Fruit fly (Drosophila melanogaster) whole organism, embryonic: ENCODE data around the gene krz.

Experiments used
- Awh ChIP-seq: fragments of 200-800 bp; sonication (Bioruptor generic); IDR thresholded peaks from 2 replicates; pipeline ENCODE4, ENCODE4 v1.3.6; 2022; ENCODE audit warnings: missing biosample characterization, missing genetic modification characterization
- Blimp-1 ChIP-seq: fragments of 200-800 bp; sonication (Bioruptor generic); optimal IDR thresholded peaks from 3 replicates; lab custom pipeline; 2018; ENCODE audit warnings: missing biosample characterization, missing genetic modification characterization, mild to moderate bottlenecking, moderate library complexity, missing genetic modification reagents
- CG1024 ChIP-seq: fragments of 200-800 bp; sonication (Bioruptor generic); IDR thresholded peaks from 2 replicates; pipeline ENCODE4 v1.3.6; 2022; ENCODE audit warnings: missing biosample characterization, missing genetic modification characterization
- CG10979 ChIP-seq: fragments of 200-800 bp; sonication (Bioruptor generic); optimal IDR thresholded peaks from 2 replicates; lab custom pipeline; 2018; ENCODE audit warnings: missing biosample characterization, mild to moderate bottlenecking, missing genetic modification characterization, moderate library complexity
- CG11085 ChIP-seq: fragments of 200-800 bp; sonication (Bioruptor generic); IDR thresholded peaks from 2 replicates; pipeline ENCODE4 v1.3.6; 2022; ENCODE audit warnings: missing biosample characterization, missing genetic modification characterization
- CG11456 ChIP-seq: fragments of 200-800 bp; sonication (Bioruptor generic); IDR thresholded peaks from 3 replicates; pipeline ENCODE4 v1.3.6; 2022; ENCODE audit warnings: missing biosample characterization, missing genetic modification characterization
- CG12744 ChIP-seq: fragments of 200-800 bp; sonication (Bioruptor generic); optimal IDR thresholded peaks from 2 replicates; lab custom pipeline; 2016; ENCODE audit warnings: missing biosample characterization, missing genetic modification characterization
- CG16779 ChIP-seq: fragments of 200-800 bp; sonication (Bioruptor generic); IDR thresholded peaks from 2 replicates; pipeline ENCODE4 v1.3.6; 2022; ENCODE audit warnings: missing biosample characterization, missing genetic modification characterization
- CG17568 ChIP-seq: fragments of 200-800 bp; sonication (Bioruptor generic); optimal IDR thresholded peaks from 2 replicates; lab custom pipeline; 2018; ENCODE audit warnings: missing biosample characterization, mild to moderate bottlenecking, missing genetic modification characterization, moderate library complexity
- CG1792 ChIP-seq: fragments of 200-800 bp; sonication (Bioruptor generic); optimal IDR thresholded peaks from 2 replicates; lab custom pipeline; 2016; ENCODE audit warnings: missing biosample characterization, missing genetic modification characterization
- CG18599 ChIP-seq: fragments of 200-800 bp; sonication (Bioruptor generic); optimal IDR thresholded peaks from 3 replicates; lab custom pipeline; 2017; ENCODE audit warnings: missing biosample characterization, missing genetic modification characterization, mild to moderate bottlenecking, moderate library complexity, missing genetic modification reagents
- CG18764 ChIP-seq: fragments of 200-800 bp; sonication (Bioruptor generic); optimal IDR thresholded peaks from 3 replicates; lab custom pipeline; 2016; ENCODE audit warnings: missing biosample characterization, missing genetic modification characterization
- CG2120 ChIP-seq: fragments of 200-800 bp; sonication (Bioruptor generic); optimal IDR thresholded peaks from 3 replicates; lab custom pipeline; 2016; ENCODE audit warnings: missing biosample characterization, missing genetic modification characterization
- CG30403 ChIP-seq: fragments of 200-800 bp; sonication (Bioruptor generic); optimal IDR thresholded peaks from 3 replicates; lab custom pipeline; 2016; ENCODE audit warnings: missing biosample characterization, missing genetic modification characterization
- CG32767 ChIP-seq: fragments of 200-800 bp; sonication (Bioruptor generic); IDR thresholded peaks from 2 replicates; pipeline ENCODE4 v1.3.6; 2022; ENCODE audit warnings: missing biosample characterization, missing genetic modification characterization
- CG42726 ChIP-seq: fragments of 200-800 bp; sonication (Bioruptor generic); IDR thresholded peaks from 2 replicates; pipeline ENCODE4 v1.3.6; 2022; ENCODE audit warnings: missing biosample characterization, missing genetic modification characterization; ENCODE audit not compliant: partially characterized antibody
- CG8281 ChIP-seq: fragments of 200-800 bp; sonication (Bioruptor generic); optimal IDR thresholded peaks from 2 replicates; lab custom pipeline; 2018; ENCODE audit warnings: missing biosample characterization, mild to moderate bottlenecking, missing genetic modification characterization, moderate library complexity
- CG8290 ChIP-seq, 3 experiments: fragments of 200-800 bp; sonication (Bioruptor generic); optimal IDR thresholded peaks; 2 replicates each; lab custom pipeline; 2016 to 2019; ENCODE audit warnings: missing biosample characterization in 3 of 3, missing genetic modification characterization in 3 of 3, mild to moderate bottlenecking in 2 of 3, moderate library complexity in 1 of 3
- CG8924 ChIP-seq: fragments of 200-800 bp; optimal IDR thresholded peaks from 3 replicates; lab custom pipeline; 2019; ENCODE audit warnings: missing biosample characterization, mild to moderate bottlenecking, missing genetic modification characterization, moderate library complexity
- CG9817 ChIP-seq: fragments of 200-800 bp; sonication (Bioruptor generic); optimal IDR thresholded peaks from 2 replicates; lab custom pipeline; 2018; ENCODE audit warnings: missing biosample characterization, mild to moderate bottlenecking, missing genetic modification characterization, moderate library complexity
- Dll ChIP-seq: fragments of 200-800 bp; sonication (Bioruptor generic); IDR thresholded peaks from 4 replicates; pipeline ENCODE4 v1.3.6; 2022; ENCODE audit warnings: missing biosample characterization, missing genetic modification characterization; ENCODE audit not compliant: partially characterized antibody
- Fer1 ChIP-seq: fragments of 200-800 bp; sonication (Bioruptor generic); optimal IDR thresholded peaks from 2 replicates; lab custom pipeline; 2017; ENCODE audit warnings: missing biosample characterization, mild to moderate bottlenecking, missing genetic modification characterization
- Med ChIP-seq: fragments of 200-800 bp; sonication (Bioruptor generic); peaks from one replicate; lab custom pipeline; 2016; ENCODE audit warnings: missing biosample characterization, missing genetic modification characterization, mild to moderate bottlenecking, inconsistent platforms, moderate library complexity
- Mrtf ChIP-seq: fragments of 200-800 bp; sonication (Bioruptor generic); IDR thresholded peaks from 3 replicates; pipeline ENCODE4 v1.3.6; 2022; ENCODE audit warnings: missing biosample characterization, missing genetic modification characterization
- NfI ChIP-seq: fragments of 200-800 bp; sonication (Bioruptor generic); optimal IDR thresholded peaks from 3 replicates; lab custom pipeline; 2018; ENCODE audit warnings: missing biosample characterization, mild to moderate bottlenecking, missing genetic modification characterization, moderate library complexity
- Spps ChIP-seq: fragments of 200-800 bp; sonication (Bioruptor generic); optimal IDR thresholded peaks from 2 replicates; lab custom pipeline; 2018; ENCODE audit warnings: missing biosample characterization, mild to moderate bottlenecking, missing genetic modification characterization
- Trl ChIP-seq, 3 experiments: fragments of >200 bp in 2 of 3; fragments of 200-800 bp in 1 of 3; sonication (Bioruptor generic) in 1 of 3; optimal IDR thresholded peaks; 2 replicates in 1 of 3; 3 replicates in 2 of 3; lab custom pipeline; 2016 to 2017; ENCODE audit warnings: missing biosample characterization in 1 of 3, missing genetic modification characterization in 1 of 3
- Vsx1 ChIP-seq: fragments of 200-800 bp; sonication (Bioruptor generic); optimal IDR thresholded peaks from 2 replicates; lab custom pipeline; 2017; ENCODE audit warnings: missing biosample characterization, mild to moderate bottlenecking, missing genetic modification characterization, missing genetic modification reagents
- Xrp1 ChIP-seq: fragments of 200-800 bp; sonication (Bioruptor generic); IDR thresholded peaks from 2 replicates; pipeline ENCODE4 v1.3.6; 2022; ENCODE audit warnings: missing biosample characterization, missing genetic modification characterization
- aop ChIP-seq: fragments of 200-800 bp; sonication (Bioruptor generic); IDR thresholded peaks from 2 replicates; pipeline ENCODE4 v1.3.6; 2022; ENCODE audit warnings: missing biosample characterization, missing genetic modification characterization
- ash1 ChIP-seq: fragments of 200-800 bp; sonication (Bioruptor generic); optimal IDR thresholded peaks from 2 replicates; lab custom pipeline; 2018; ENCODE audit warnings: missing biosample characterization, mild to moderate bottlenecking, missing genetic modification characterization
- bigmax ChIP-seq: fragments of 200-800 bp; sonication (Bioruptor generic); optimal IDR thresholded peaks from 2 replicates; lab custom pipeline; 2018; ENCODE audit warnings: missing biosample characterization, mild to moderate bottlenecking, missing genetic modification characterization
- dmrt99B ChIP-seq: fragments of 200-800 bp; sonication (Bioruptor generic); optimal IDR thresholded peaks from 2 replicates; lab custom pipeline; 2018; ENCODE audit warnings: missing biosample characterization, mild to moderate bottlenecking, missing genetic modification characterization, moderate library complexity
- ems ChIP-seq: fragments of 200-800 bp; sonication (Bioruptor generic); optimal IDR thresholded peaks from 3 replicates; lab custom pipeline; 2016; ENCODE audit warnings: missing biosample characterization, missing genetic modification characterization
- eve ChIP-seq, 2 experiments: fragments of >200 bp; optimal IDR thresholded peaks; 2 replicates each; lab custom pipeline; 2017; ENCODE audit warnings: missing biosample characterization in 2 of 2, missing genetic modification characterization in 2 of 2
- ewg ChIP-seq: fragments of 200-800 bp; sonication (Bioruptor generic); optimal IDR thresholded peaks from 3 replicates; lab custom pipeline; 2017; ENCODE audit warnings: mild to moderate bottlenecking, missing biosample characterization, missing genetic modification reagents, missing genetic modification characterization
- fd64A ChIP-seq: fragments of 200-800 bp; sonication (Bioruptor generic); optimal IDR thresholded peaks from 3 replicates; lab custom pipeline; 2018; ENCODE audit warnings: missing biosample characterization, mild to moderate bottlenecking, missing genetic modification characterization
- gcm ChIP-seq: fragments of 200-800 bp; sonication (Bioruptor generic); optimal IDR thresholded peaks from 2 replicates; lab custom pipeline; 2019; ENCODE audit warnings: missing biosample characterization, mild to moderate bottlenecking, missing genetic modification characterization, moderate library complexity
- gsb ChIP-seq: fragments of 200-800 bp; sonication (Bioruptor generic); IDR thresholded peaks from 2 replicates; pipeline ENCODE4 v1.3.6; 2022; ENCODE audit warnings: missing biosample characterization, missing genetic modification characterization
- lilli ChIP-seq: fragments of 200-800 bp; sonication (Bioruptor generic); optimal IDR thresholded peaks from 3 replicates; lab custom pipeline; 2016; ENCODE audit warnings: missing biosample characterization, missing genetic modification characterization
- nerfin-1 ChIP-seq: fragments of 200-800 bp; sonication (Bioruptor generic); optimal IDR thresholded peaks from 3 replicates; lab custom pipeline; 2019; ENCODE audit warnings: missing biosample characterization, mild to moderate bottlenecking, missing genetic modification characterization, moderate library complexity
- org-1 ChIP-seq: fragments of 200-800 bp; sonication (Bioruptor generic); optimal IDR thresholded peaks from 2 replicates; lab custom pipeline; 2017; ENCODE audit warnings: missing biosample characterization, missing genetic modification characterization
- pzg ChIP-seq: fragments of 200-800 bp; sonication (Bioruptor generic); optimal IDR thresholded peaks from 3 replicates; lab custom pipeline; 2018; ENCODE audit warnings: missing biosample characterization, mild to moderate bottlenecking, missing genetic modification characterization, moderate library complexity
- rib ChIP-seq: fragments of 200-800 bp; sonication (Bioruptor generic); IDR thresholded peaks from 2 replicates; pipeline ENCODE4 v1.3.6; 2022; ENCODE audit warnings: missing biosample characterization, missing genetic modification characterization
- seq ChIP-seq: fragments of 200-800 bp; sonication (Bioruptor generic); IDR thresholded peaks from 2 replicates; pipeline ENCODE4 v1.3.6; 2022; ENCODE audit warnings: missing biosample characterization, missing genetic modification characterization
- sima ChIP-seq: fragments of 200-800 bp; sonication (Bioruptor generic); optimal IDR thresholded peaks from 2 replicates; lab custom pipeline; 2016; ENCODE audit warnings: missing biosample characterization, missing genetic modification characterization
- ssp ChIP-seq: fragments of 200-800 bp; sonication (Bioruptor generic); IDR thresholded peaks from 2 replicates; pipeline ENCODE4 v1.3.6; 2022; ENCODE audit warnings: missing biosample characterization, missing genetic modification characterization
- twi ChIP-seq: fragments of 200-800 bp; optimal IDR thresholded peaks from 2 replicates; lab custom pipeline; 2019; ENCODE audit warnings: missing biosample characterization, mild to moderate bottlenecking, missing genetic modification characterization, moderate library complexity
- wor ChIP-seq: fragments of 200-800 bp; sonication (Bioruptor generic); IDR thresholded peaks from 2 replicates; pipeline ENCODE4 v1.3.6; 2022; ENCODE audit warnings: missing biosample characterization, missing genetic modification characterization
- zen ChIP-seq: fragments of 200-800 bp; sonication (Bioruptor generic); optimal IDR thresholded peaks from 3 replicates; lab custom pipeline; 2018; ENCODE audit warnings: missing biosample characterization, mild to moderate bottlenecking, missing genetic modification characterization, moderate library complexity

The krz gene

dm6 chr3R:32068110-32068685, 16.4 kb upstream of the krz start, which contains the start of gene Map205 (continued):
- TF ChIP-seq Mrtf (GFP tag; lab: Robert Waterston, UW) (no peak), Awh (GFP tag; lab: Robert Waterston, UW) (no peak), Xrp1 (GFP tag; lab: Robert Waterston, UW) (no peak), Vsx1 (GFP tag; lab: Kevin White, UChicago) (no peak), CG9817 (tag; lab: Kevin White, UChicago) (no peak), CG1792 (no peak), CG8281 (no peak), nerfin-1 (peak; percentile 53), CG2120 (GFP tag; lab: Kevin White, UChicago) (no peak), twi (tag; lab: Kevin White, UChicago) (no peak), CG16779 (no peak), rib (no peak), CG18599 (no peak), zen (tag; lab: Kevin White, UChicago) (peak; percentile 29), NfI (GFP tag; lab: Kevin White, UChicago) (no peak), gsb (GFP tag; lab: Robert Waterston, UW) (no peak), aop (GFP tag; lab: Robert Waterston, UW) (no peak), CG17568 (peak; percentile 79), ash1 (GFP tag; lab: Kevin White, UChicago) (no peak), CG32767 (GFP tag; lab: Robert Waterston, UW) (no peak), CG18764 (GFP tag; lab: Kevin White, UChicago) (no peak), ewg (GFP tag; lab: Kevin White, UChicago) (peak; percentile 56), lilli (GFP tag; lab: Kevin White, UChicago) (no peak), CG30403 (GFP tag; lab: Kevin White, UChicago) (peak; percentile 23), ssp (GFP tag; lab: Robert Waterston, UW) (no peak), seq (GFP tag; lab: Robert Waterston, UW) (no peak), Med (peak; percentile 85), dmrt99B (tag; lab: Kevin White, UChicago) (no peak), CG42726 (GFP tag; lab: Robert Waterston, UW) (no peak), org-1 (GFP tag; lab: Kevin White, UChicago) (no peak), Fer1 (GFP tag; lab: Kevin White, UChicago) (peak; percentile 40), CG11085 (GFP tag; lab: Robert Waterston, UW) (no peak), pzg (GFP tag; lab: Kevin White, UChicago) (peak; percentile 100), sima (GFP tag; lab: Kevin White, UChicago) (no peak), CG10979 (tag; lab: Kevin White, UChicago) (no peak), CG8290 (GFP tag; optimal IDR thresholded peaks at IDR 0.05; lab: Kevin White, UChicago) (peak; percentile 9), CG8290 (tag; optimal IDR thresholded peaks at IDR 0.05; lab: Kevin White, UChicago) (peak in 1 of 2 experiments; percentile 84), wor (GFP tag; lab: Robert Waterston, UW) (no peak), CG1024 (no peak), ems (GFP tag; lab: Kevin White, UChicago) (no peak), Dll (no peak), CG8924 (tag; lab: Kevin White, UChicago) (peak; percentile 62), CG11456 (no peak), CG12744 (GFP tag; lab: Kevin White, UChicago) (no peak), eve (GFP tag; optimal IDR thresholded peaks at IDR 0.05; lab: Kevin White, UChicago) (peak in 1 of 2 experiments; percentile 68), Trl (optimal IDR thresholded peaks at IDR 0.05; lab: Kevin White, UChicago) (peak; percentile 43 to 73), Trl (GFP tag; optimal IDR thresholded peaks at IDR 0.05; lab: Kevin White, UChicago) (no peak), fd64A (GFP tag; lab: Kevin White, UChicago) (no peak), gcm (GFP tag; lab: Kevin White, UChicago) (no peak), Blimp-1 (GFP tag; lab: Kevin White, UChicago) (no peak), Spps (peak; percentile 44), bigmax (GFP tag; lab: Kevin White, UChicago) (peak; percentile 3)
